Worm (Caenorhabditis elegans) whole organism, midembryonic: ENCODE measurements around the gene lmd-5.

Source experiments
- T22C8.4 ChIP-seq: fragments of 200-800 bp; sonication (Bioruptor generic); IDR thresholded peaks from 2 replicates; pipeline ENCODE4 v1.3.6; 2022; ENCODE audit warnings: missing genetic modification characterization, missing compliant biosample characterization
- med-1 ChIP-seq: sonication (generic microtip); optimal IDR thresholded peaks from 2 replicates; lab custom pipeline; 2017; ENCODE audit warnings: missing genetic modification characterization, mild to moderate bottlenecking, missing compliant biosample characterization, antibody characterized with exemption, missing genetic modification reagents; ENCODE audit not compliant: insufficient read depth
- ref-1 ChIP-seq: fragments of 200-800 bp; sonication (Bioruptor generic); conservative IDR thresholded peaks from 2 replicates; pipeline ENCODE4 v1.3.6; 2022; ENCODE audit warnings: missing genetic modification reagents, missing genetic modification characterization, missing compliant biosample characterization
- ztf-23 ChIP-seq: fragments of 200-800 bp; sonication (Bioruptor generic); IDR thresholded peaks from 2 replicates; pipeline ENCODE4 v1.3.6; 2022; ENCODE audit warnings: missing genetic modification reagents, missing genetic modification characterization, missing compliant biosample characterization

DNA sequence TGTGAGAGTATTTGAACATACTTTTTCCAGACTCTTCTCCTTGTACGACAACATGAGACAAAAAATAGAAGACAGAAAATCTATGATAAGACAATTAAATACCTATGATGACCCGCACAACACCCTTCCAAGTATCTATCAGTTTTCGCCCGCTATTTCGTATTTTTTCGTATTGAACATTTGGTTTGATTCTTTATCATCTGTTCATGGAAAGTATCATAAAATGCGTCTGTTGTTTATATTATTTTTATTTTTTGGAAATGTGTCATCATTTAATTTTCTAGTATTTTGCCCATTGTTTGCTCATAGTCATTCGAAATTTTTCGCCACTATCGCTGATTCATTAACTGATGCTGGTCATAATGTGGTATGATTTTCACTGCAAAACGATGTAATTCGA, 33.6 kb downstream of the lmd-5 start, which contains the start of gene ugt-39:
- TF ChIP-seq med-1 (GFP tag; lab: Kevin White, UChicago) (no peak), ref-1 (no peak), ztf-23 (no peak), T22C8.4 (no peak)
